Fruit fly (Drosophila melanogaster) whole organism, embryonic: ENCODE data around the gene CG5973.

ENCODE experiments used
- Aef1 ChIP-seq: fragments of 200-800 bp; sonication (Bioruptor generic); IDR thresholded peaks from 3 replicates; pipeline ENCODE4 v1.3.6; 2022; ENCODE audit warnings: missing biosample characterization, missing genetic modification characterization
- BEAF-32 ChIP-seq: fragments of 200-800 bp; sonication (Bioruptor generic); optimal IDR thresholded peaks from 3 replicates; lab custom pipeline; 2017; ENCODE audit warnings: missing biosample characterization, missing genetic modification characterization, mild to moderate bottlenecking, moderate library complexity, missing genetic modification reagents
- Bdp1 ChIP-seq: fragments of 200-800 bp; sonication (Bioruptor generic); optimal IDR thresholded peaks from 3 replicates; lab custom pipeline; 2016; ENCODE audit warnings: missing biosample characterization, missing genetic modification characterization
- C15 ChIP-seq: fragments of 200-800 bp; sonication (Bioruptor generic); IDR thresholded peaks from 3 replicates; pipeline ENCODE4 v1.3.6; 2022; ENCODE audit warnings: missing biosample characterization, missing genetic modification characterization
- CG10267 ChIP-seq: fragments of 200-800 bp; sonication (Bioruptor generic); optimal IDR thresholded peaks from 2 replicates; lab custom pipeline; 2018; ENCODE audit warnings: missing biosample characterization, mild to moderate bottlenecking, missing genetic modification characterization, moderate library complexity
- CG10462 ChIP-seq: fragments of 200-800 bp; sonication (Bioruptor generic); optimal IDR thresholded peaks from 2 replicates; lab custom pipeline; 2016; ENCODE audit warnings: missing biosample characterization, missing genetic modification characterization
- CG11247 ChIP-seq: fragments of 200-800 bp; sonication (Bioruptor generic); IDR thresholded peaks from 2 replicates; pipeline ENCODE4 v1.3.6; 2022; ENCODE audit warnings: missing biosample characterization, missing genetic modification characterization
- CG11560 ChIP-seq: fragments of 200-800 bp; sonication (Bioruptor generic); IDR thresholded peaks from 3 replicates; pipeline ENCODE4 v1.3.6; 2022; ENCODE audit warnings: missing biosample characterization, missing genetic modification characterization
- CG12942 ChIP-seq: fragments of 200-800 bp; sonication (Bioruptor generic); optimal IDR thresholded peaks from 3 replicates; lab custom pipeline; 2016; ENCODE audit warnings: missing biosample characterization, missing genetic modification characterization
- CG13775 ChIP-seq: fragments of 200-800 bp; sonication (Bioruptor generic); optimal IDR thresholded peaks from 3 replicates; lab custom pipeline; 2017; ENCODE audit warnings: missing biosample characterization, mild to moderate bottlenecking, missing genetic modification characterization
- CG14050 ChIP-seq: fragments of 200-800 bp; sonication (Bioruptor generic); IDR thresholded peaks from 3 replicates; pipeline ENCODE4 v1.3.6; 2022; ENCODE audit warnings: missing biosample characterization, missing genetic modification characterization
- CG17829 ChIP-seq: fragments of 200-800 bp; optimal IDR thresholded peaks from 2 replicates; lab custom pipeline; 2019; ENCODE audit warnings: missing biosample characterization, mild to moderate bottlenecking, missing genetic modification characterization, moderate library complexity
- CG31224 ChIP-seq: fragments of 200-800 bp; sonication (Bioruptor generic); IDR thresholded peaks from 2 replicates; pipeline ENCODE4 v1.3.6; 2022; ENCODE audit warnings: missing biosample characterization, missing genetic modification characterization
- CG3281 ChIP-seq: fragments of 200-800 bp; sonication (Bioruptor generic); optimal IDR thresholded peaks from 3 replicates; lab custom pipeline; 2017; ENCODE audit warnings: missing biosample characterization, mild to moderate bottlenecking, missing genetic modification characterization
- CG42726 ChIP-seq: fragments of 200-800 bp; sonication (Bioruptor generic); IDR thresholded peaks from 2 replicates; pipeline ENCODE4 v1.3.6; 2022; ENCODE audit warnings: missing biosample characterization, missing genetic modification characterization; ENCODE audit not compliant: partially characterized antibody
- CG4617 ChIP-seq: fragments of 200-800 bp; sonication (Bioruptor generic); optimal IDR thresholded peaks from 3 replicates; lab custom pipeline; 2016; ENCODE audit warnings: missing biosample characterization, missing genetic modification characterization, borderline replicate concordance
- CG7372 ChIP-seq: fragments of 200-800 bp; sonication (Bioruptor generic); IDR thresholded peaks from 2 replicates; pipeline ENCODE4 v1.3.6; 2022; ENCODE audit warnings: missing biosample characterization, missing genetic modification characterization
- CG9727 ChIP-seq: fragments of 200-800 bp; sonication (Bioruptor generic); optimal IDR thresholded peaks from 3 replicates; lab custom pipeline; 2017; ENCODE audit warnings: missing biosample characterization, mild to moderate bottlenecking, missing genetic modification characterization
- CHES-1-like ChIP-seq: fragments of 200-800 bp; sonication (Bioruptor generic); optimal IDR thresholded peaks from 2 replicates; lab custom pipeline; 2016; ENCODE audit warnings: missing biosample characterization, missing genetic modification characterization
- E2f2 ChIP-seq: fragments of 200-800 bp; sonication (Bioruptor generic); IDR thresholded peaks from 2 replicates; pipeline ENCODE4 v1.3.6; 2022; ENCODE audit warnings: missing biosample characterization, missing genetic modification characterization
- ERR ChIP-seq: fragments of 200-800 bp; sonication (Bioruptor generic); optimal IDR thresholded peaks from 2 replicates; lab custom pipeline; 2016; ENCODE audit warnings: missing biosample characterization, missing genetic modification characterization
- Fer1 ChIP-seq: fragments of 200-800 bp; sonication (Bioruptor generic); optimal IDR thresholded peaks from 2 replicates; lab custom pipeline; 2017; ENCODE audit warnings: missing biosample characterization, mild to moderate bottlenecking, missing genetic modification characterization
- HLH4C ChIP-seq: fragments of 200-800 bp; sonication (Bioruptor generic); IDR thresholded peaks from 3 replicates; pipeline ENCODE4 v1.3.6; 2022; ENCODE audit warnings: missing biosample characterization, missing genetic modification characterization; ENCODE audit not compliant: partially characterized antibody
- HLHmδ ChIP-seq: fragments of 200-800 bp; sonication (Bioruptor generic); optimal IDR thresholded peaks from 2 replicates; lab custom pipeline; 2018; ENCODE audit warnings: missing biosample characterization, mild to moderate bottlenecking, missing genetic modification characterization, moderate library complexity
- Hey ChIP-seq: fragments of 200-800 bp; sonication (Bioruptor generic); optimal IDR thresholded peaks from 3 replicates; lab custom pipeline; 2018; ENCODE audit warnings: missing biosample characterization, mild to moderate bottlenecking, missing genetic modification characterization
- Hmr ChIP-seq: fragments of 200-800 bp; sonication (Bioruptor generic); optimal IDR thresholded peaks from 3 replicates; lab custom pipeline; 2017; ENCODE audit warnings: mild to moderate bottlenecking, missing biosample characterization, missing genetic modification reagents, missing genetic modification characterization
- Hmx ChIP-seq: fragments of 200-800 bp; sonication (Bioruptor generic); optimal IDR thresholded peaks from 2 replicates; lab custom pipeline; 2016; ENCODE audit warnings: missing biosample characterization, missing genetic modification characterization
- Hr39 ChIP-seq: fragments of >200 bp; optimal IDR thresholded peaks from 2 replicates; lab custom pipeline; 2017
- Mes4 ChIP-seq: fragments of 200-800 bp; sonication (Bioruptor generic); optimal IDR thresholded peaks from 2 replicates; lab custom pipeline; 2016; ENCODE audit warnings: missing biosample characterization, missing genetic modification characterization
- Myb ChIP-seq: fragments of 200-800 bp; sonication (Bioruptor generic); optimal IDR thresholded peaks from 2 replicates; lab custom pipeline; 2016; ENCODE audit warnings: missing biosample characterization, missing genetic modification characterization
- NFAT ChIP-seq: fragments of 200-800 bp; sonication (Bioruptor generic); IDR thresholded peaks from 2 replicates; pipeline ENCODE4 v1.3.6; 2022; ENCODE audit warnings: missing biosample characterization, missing genetic modification characterization
- Ptx1 ChIP-seq: fragments of 200-800 bp; sonication (Bioruptor generic); IDR thresholded peaks from 2 replicates; pipeline ENCODE4 v1.3.6; 2022; ENCODE audit warnings: missing biosample characterization, missing genetic modification characterization
- Rx ChIP-seq: fragments of 200-800 bp; sonication (Bioruptor generic); IDR thresholded peaks from 2 replicates; pipeline ENCODE4 v1.3.6; 2022; ENCODE audit warnings: missing biosample characterization, missing genetic modification characterization
- Six4 ChIP-seq: fragments of 200-800 bp; sonication (Bioruptor generic); optimal IDR thresholded peaks from 2 replicates; lab custom pipeline; 2016; ENCODE audit warnings: missing biosample characterization, missing genetic modification characterization
- Taf1 ChIP-seq: fragments of 200-800 bp; sonication (Bioruptor generic); IDR thresholded peaks from 2 replicates; pipeline ENCODE4 v1.3.6; 2022; ENCODE audit warnings: missing biosample characterization, missing genetic modification characterization
- ap ChIP-seq: fragments of 200-800 bp; sonication (Bioruptor generic); IDR thresholded peaks from 2 replicates; pipeline ENCODE4 v1.3.6; 2022; ENCODE audit warnings: missing biosample characterization, missing genetic modification characterization
- bigmax ChIP-seq: fragments of 200-800 bp; sonication (Bioruptor generic); optimal IDR thresholded peaks from 2 replicates; lab custom pipeline; 2018; ENCODE audit warnings: missing biosample characterization, mild to moderate bottlenecking, missing genetic modification characterization
- ci ChIP-seq: fragments of 200-800 bp; sonication (Bioruptor generic); IDR thresholded peaks from 3 replicates; pipeline ENCODE4 v1.3.6; 2022; ENCODE audit warnings: missing biosample characterization, missing genetic modification characterization
- fd3F ChIP-seq: fragments of 200-800 bp; sonication (Bioruptor generic); optimal IDR thresholded peaks from 2 replicates; lab custom pipeline; 2018; ENCODE audit warnings: missing biosample characterization, mild to moderate bottlenecking, missing genetic modification characterization, moderate library complexity
- fu2 ChIP-seq: fragments of 200-800 bp; sonication (Bioruptor generic); optimal IDR thresholded peaks from 2 replicates; lab custom pipeline; 2016; ENCODE audit warnings: missing biosample characterization, missing genetic modification characterization
- grn ChIP-seq: fragments of 200-800 bp; sonication (Bioruptor generic); optimal IDR thresholded peaks from 3 replicates; lab custom pipeline; 2017; ENCODE audit warnings: missing biosample characterization, missing genetic modification characterization
- gt ChIP-seq: fragments of 200-800 bp; sonication (Bioruptor generic); IDR thresholded peaks from 2 replicates; pipeline ENCODE4 v1.3.6; 2022; ENCODE audit warnings: missing biosample characterization, missing genetic modification characterization
- jigr1 ChIP-seq: fragments of 200-800 bp; sonication (Bioruptor generic); IDR thresholded peaks from 3 replicates; pipeline ENCODE4 v1.3.6; 2022; ENCODE audit warnings: missing biosample characterization, missing genetic modification characterization
- jing ChIP-seq: fragments of 200-800 bp; sonication (Bioruptor generic); optimal IDR thresholded peaks from 2 replicates; lab custom pipeline; 2018; ENCODE audit warnings: missing biosample characterization, mild to moderate bottlenecking, missing genetic modification characterization
- shn ChIP-seq: fragments of 200-800 bp; sonication (Bioruptor generic); optimal IDR thresholded peaks from 3 replicates; lab custom pipeline; 2016; ENCODE audit warnings: missing biosample characterization, missing genetic modification characterization
- sima ChIP-seq: fragments of 200-800 bp; sonication (Bioruptor generic); optimal IDR thresholded peaks from 2 replicates; lab custom pipeline; 2016; ENCODE audit warnings: missing biosample characterization, missing genetic modification characterization
- tin ChIP-seq: fragments of 200-800 bp; sonication (Bioruptor generic); optimal IDR thresholded peaks from 3 replicates; lab custom pipeline; 2016; ENCODE audit warnings: missing biosample characterization, missing genetic modification characterization
- tll ChIP-seq, 2 experiments: fragments of 200-800 bp in 1 of 2; fragments of >200 bp in 1 of 2; sonication (Bioruptor generic) in 1 of 2; optimal IDR thresholded peaks; 2 replicates each; lab custom pipeline; 2017 to 2019; ENCODE audit warnings: missing biosample characterization in 2 of 2, missing genetic modification characterization in 2 of 2, mild to moderate bottlenecking in 1 of 2, moderate library complexity in 1 of 2
- unpg ChIP-seq: fragments of 200-800 bp; sonication (Bioruptor generic); optimal IDR thresholded peaks from 3 replicates; lab custom pipeline; 2018; ENCODE audit warnings: missing biosample characterization, mild to moderate bottlenecking, missing genetic modification characterization, moderate library complexity
- wor ChIP-seq: fragments of 200-800 bp; sonication (Bioruptor generic); IDR thresholded peaks from 2 replicates; pipeline ENCODE4 v1.3.6; 2022; ENCODE audit warnings: missing biosample characterization, missing genetic modification characterization
- yki ChIP-seq: fragments of >200 bp; optimal IDR thresholded peaks from 3 replicates; lab custom pipeline; 2018
- z ChIP-seq: fragments of 200-800 bp; sonication (Bioruptor generic); IDR thresholded peaks from 3 replicates; pipeline ENCODE4 v1.3.6; 2022; ENCODE audit warnings: missing biosample characterization, missing genetic modification characterization
- zf30C ChIP-seq: fragments of 200-800 bp; sonication (Bioruptor generic); optimal IDR thresholded peaks from 3 replicates; lab custom pipeline; 2018; ENCODE audit warnings: missing biosample characterization, mild to moderate bottlenecking, missing genetic modification characterization

Gene CG5973

DNA sequence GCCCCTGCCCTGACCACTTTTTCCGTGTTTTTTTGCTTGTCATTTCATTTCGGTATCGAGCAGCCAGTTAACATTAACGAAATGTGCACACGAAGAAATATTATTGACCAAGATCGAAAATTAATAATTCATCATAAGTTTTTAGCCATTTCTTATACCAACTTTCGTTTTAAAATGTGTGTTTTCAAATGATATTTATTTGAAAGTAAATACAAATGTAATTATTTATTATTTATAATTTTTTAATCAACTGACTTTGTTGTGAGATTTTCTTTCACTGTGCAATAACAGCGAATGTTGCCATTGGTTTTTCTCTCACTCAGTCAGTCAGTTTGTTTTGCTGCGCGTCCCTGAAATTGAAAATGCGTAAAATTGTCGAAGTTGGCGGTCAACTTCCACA, 41.5 kb upstream of the CG5973 start (continued):
- TF ChIP-seq Aef1 (GFP tag; lab: Robert Waterston, UW) = peak; percentile 52; the same call in 2 of the 3 replicates
- TF ChIP-seq CG9727 (GFP tag; lab: Kevin White, UChicago) = peak; percentile 67
- no peak for TF ChIP-seq grn
- TF ChIP-seq ap = peak; percentile 5; the same call in 1 of the 2 replicates
- 0 out of 2 replicates have a peak, but pooled peaks have one; percentile 22 for TF ChIP-seq CG11247 (GFP tag; lab: Robert Waterston, UW)
- no peak for TF ChIP-seq CG42726
- TF ChIP-seq ci = 0 out of 3 replicates have a peak, but pooled peaks have one; percentile 41
- peak; percentile 31; the same call in 1 of the 3 replicates for TF ChIP-seq CG14050
- peak; percentile 48 for TF ChIP-seq CG10267 (tag; lab: Kevin White, UChicago)
- peak; percentile 38 for TF ChIP-seq CG13775 (GFP tag; lab: Kevin White, UChicago)
- TF ChIP-seq sima (GFP tag; lab: Kevin White, UChicago) = no peak
- no peak for TF ChIP-seq fu2 (GFP tag; lab: Kevin White, UChicago)
- peak; percentile 58 for TF ChIP-seq fd3F (GFP tag; lab: Kevin White, UChicago)
- no peak for TF ChIP-seq bigmax (GFP tag; lab: Kevin White, UChicago)
- no peak for TF ChIP-seq z
- TF ChIP-seq BEAF-32 (GFP tag; lab: Kevin White, UChicago) = no peak
- no peak for TF ChIP-seq ERR (GFP tag; lab: Kevin White, UChicago)
- TF ChIP-seq HLH4C = no peak
- TF ChIP-seq CG12942 (GFP tag; lab: Kevin White, UChicago) = no peak
- peak; percentile 72 for TF ChIP-seq Hmr (GFP tag; lab: Kevin White, UChicago)
- no peak for TF ChIP-seq NFAT (GFP tag; lab: Robert Waterston, UW)
- TF ChIP-seq CG4617 (GFP tag; lab: Kevin White, UChicago) = no peak
- no peak for TF ChIP-seq CG11560 (tag; lab: Robert Waterston, UW)
- TF ChIP-seq jigr1 (GFP tag; lab: Robert Waterston, UW) = no peak
- peak; percentile 81 for TF ChIP-seq unpg (GFP tag; lab: Kevin White, UChicago)
- no peak for TF ChIP-seq C15 (GFP tag; lab: Robert Waterston, UW)
- peak; percentile 41 for TF ChIP-seq CG17829 (tag; lab: Kevin White, UChicago)
- no peak for TF ChIP-seq CG10462 (GFP tag; lab: Kevin White, UChicago)
- TF ChIP-seq Bdp1 (GFP tag; lab: Kevin White, UChicago) = no peak
- no peak for TF ChIP-seq Hmx (GFP tag; lab: Kevin White, UChicago)
- no peak for TF ChIP-seq tll (GFP tag; optimal IDR thresholded peaks at IDR 0.05; lab: Kevin White, UChicago)
- TF ChIP-seq CHES-1-like (GFP tag; lab: Kevin White, UChicago) = no peak
- TF ChIP-seq Six4 (GFP tag; lab: Kevin White, UChicago) = peak; percentile 6
- TF ChIP-seq Mes4 (GFP tag; lab: Kevin White, UChicago) = no peak
- no peak for TF ChIP-seq Myb (GFP tag; lab: Kevin White, UChicago)
- no peak for TF ChIP-seq Hr39 (lab: Kevin White, UChicago)
- TF ChIP-seq Ptx1 (GFP tag; lab: Robert Waterston, UW) = peak; percentile 83
- 0 out of 2 replicates have a peak, but pooled peaks have one; percentile 36 for TF ChIP-seq CG31224 (GFP tag; lab: Robert Waterston, UW)
- no peak for TF ChIP-seq gt
- TF ChIP-seq zf30C (GFP tag; lab: Kevin White, UChicago) = peak; percentile 29
- TF ChIP-seq wor (GFP tag; lab: Robert Waterston, UW) = peak; percentile 44; the same call in 1 of the 2 replicates
- no peak for TF ChIP-seq Hey (tag; lab: Kevin White, UChicago)
- TF ChIP-seq E2f2 (GFP tag; lab: Robert Waterston, UW) = peak; percentile 33; the same call in 1 of the 2 replicates
- TF ChIP-seq HLHmδ (GFP tag; lab: Kevin White, UChicago) = no peak
- no peak for TF ChIP-seq Rx
- no peak for TF ChIP-seq yki (lab: Kevin White, UChicago)
- TF ChIP-seq CG3281 (GFP tag; lab: Kevin White, UChicago) = peak; percentile 54
- TF ChIP-seq tin (GFP tag; lab: Kevin White, UChicago) = peak; percentile 37
- TF ChIP-seq jing (GFP tag; lab: Kevin White, UChicago) = no peak
- peak; percentile 69 for TF ChIP-seq Fer1 (GFP tag; lab: Kevin White, UChicago)
- TF ChIP-seq Taf1 (GFP tag; lab: Robert Waterston, UW) = no peak
- no peak for TF ChIP-seq CG7372 (GFP tag; lab: Robert Waterston, UW)
- no peak for TF ChIP-seq shn
